Worm (Caenorhabditis elegans): ENCODE data around the gene F46E10.2.

DNA sequence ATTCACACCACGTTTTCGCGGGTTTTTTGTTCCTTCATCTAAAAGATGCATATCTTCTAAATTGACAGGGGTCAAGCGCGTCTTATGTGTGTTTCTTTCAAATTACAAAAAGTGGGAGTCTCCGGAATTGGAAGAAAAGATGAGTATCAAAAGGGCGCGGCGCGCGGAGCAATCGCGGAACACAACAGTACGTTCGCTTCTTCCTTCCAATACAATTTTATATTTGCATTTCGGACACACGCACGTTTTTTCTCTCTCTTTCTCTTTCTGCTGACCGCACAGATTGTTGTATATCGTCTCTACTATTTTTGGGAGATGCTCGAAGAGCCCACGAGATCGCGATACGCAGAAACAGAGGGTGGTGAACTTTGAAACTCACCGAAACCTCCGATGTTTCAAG is 28.1 kb downstream of the F46E10.2 start:
- no peak for TF ChIP-seq nfya-1 (tag; optimal IDR thresholded peaks at IDR 0.05)
- TF ChIP-seq pha-4 (tag; optimal IDR thresholded peaks at IDR 0.05) = no peak
- no peak for TF ChIP-seq ceh-22 (tag; optimal IDR thresholded peaks at IDR 0.05)
- no peak for TF ChIP-seq ets-4 (tag; optimal IDR thresholded peaks at IDR 0.05)
- no peak for TF ChIP-seq lin-11 (tag; optimal IDR thresholded peaks at IDR 0.05)
- TF ChIP-seq K02D7.2 (tag; optimal IDR thresholded peaks at IDR 0.05) = no peak
- TF ChIP-seq Y22D7AL.16 (tag; optimal IDR thresholded peaks at IDR 0.05) = no peak
- TF ChIP-seq ceh-34 (tag; optimal IDR thresholded peaks at IDR 0.05) = no peak
- no peak for TF ChIP-seq che-1 (tag; optimal IDR thresholded peaks at IDR 0.05)
- no peak for TF ChIP-seq dmd-4 (tag; optimal IDR thresholded peaks at IDR 0.05; ENCODE audit: borderline replicate concordance)
